Worm (Caenorhabditis elegans) whole organism, early embryonic: ENCODE results near the gene ZC449.8.

Experiments
- B0310.2 ChIP-seq: sonication (generic microtip); optimal IDR thresholded peaks from 2 replicates; lab custom pipeline; 2016; ENCODE audit warnings: mild to moderate bottlenecking, missing genetic modification characterization, missing compliant biosample characterization
- F13C5.2 ChIP-seq: sonication (generic microtip); optimal IDR thresholded peaks from 2 replicates; lab custom pipeline; 2017; ENCODE audit warnings: mild to moderate bottlenecking, missing genetic modification characterization, inconsistent platforms, missing compliant biosample characterization
- aly-1 ChIP-seq: sonication (generic microtip); optimal IDR thresholded peaks from 2 replicates; lab custom pipeline; 2016; ENCODE audit warnings: missing genetic modification characterization, missing compliant biosample characterization
- ama-1 ChIP-seq: fragments of 150-350 bp; optimal IDR thresholded peaks from 2 replicates; lab custom pipeline; 2014
- ceh-13 ChIP-seq: fragments of 200-800 bp; sonication (Bioruptor generic); optimal IDR thresholded peaks from 2 replicates; lab custom pipeline; 2018; ENCODE audit warnings: mild to moderate bottlenecking, missing genetic modification characterization, missing compliant biosample characterization
- ceh-36 ChIP-seq: sonication (generic microtip); optimal IDR thresholded peaks from 2 replicates; lab custom pipeline; 2016; ENCODE audit warnings: missing genetic modification characterization, inconsistent platforms, missing compliant biosample characterization
- ets-7 ChIP-seq: sonication (generic microtip); optimal IDR thresholded peaks from 2 replicates; lab custom pipeline; 2016; ENCODE audit warnings: missing genotype, missing genetic modification characterization, missing compliant biosample characterization
- flt-1 ChIP-seq: fragments of 200-800 bp; sonication (Bioruptor generic); IDR thresholded peaks from 2 replicates; pipeline ENCODE4 v1.3.6; 2022; ENCODE audit warnings: missing genetic modification characterization, missing compliant biosample characterization
- hmbx-1 ChIP-seq: sonication (generic microtip); optimal IDR thresholded peaks from 2 replicates; lab custom pipeline; 2016; ENCODE audit warnings: mild to moderate bottlenecking, missing genetic modification characterization, missing compliant biosample characterization
- hmg-4 ChIP-seq: fragments of 200-800 bp; sonication (Bioruptor generic); optimal IDR thresholded peaks from 2 replicates; lab custom pipeline; 2018; ENCODE audit warnings: mild to moderate bottlenecking, missing genetic modification characterization, missing compliant biosample characterization
- hnd-1 ChIP-seq: sonication (generic microtip); optimal IDR thresholded peaks from 2 replicates; lab custom pipeline; 2016; ENCODE audit warnings: missing genetic modification characterization, missing compliant biosample characterization
- pes-1 ChIP-seq: fragments of 200-800 bp; sonication (Bioruptor generic); IDR thresholded peaks from 2 replicates; pipeline ENCODE4 v1.3.6; 2022; ENCODE audit warnings: missing genetic modification reagents, missing genetic modification characterization, missing compliant biosample characterization
- scrt-1 ChIP-seq: fragments of 200-800 bp; sonication (Bioruptor generic); IDR thresholded peaks from 2 replicates; pipeline ENCODE4 v1.3.6; 2022; ENCODE audit warnings: missing genetic modification characterization, missing compliant biosample characterization
- sea-1 ChIP-seq: fragments of 200-800 bp; sonication (Bioruptor generic); conservative IDR thresholded peaks from 2 replicates; pipeline ENCODE4 v1.3.6; 2022; ENCODE audit warnings: missing genetic modification characterization, missing compliant biosample characterization
- tbx-11 ChIP-seq: fragments of 200-800 bp; sonication (Bioruptor generic); IDR thresholded peaks from 2 replicates; pipeline ENCODE4 v1.3.6; 2022; ENCODE audit warnings: missing genetic modification characterization, missing compliant biosample characterization
- tbx-37 ChIP-seq: fragments of 200-800 bp; sonication (Bioruptor generic); conservative IDR thresholded peaks from 2 replicates; pipeline ENCODE4 v1.3.6; 2022; ENCODE audit warnings: missing genetic modification reagents, missing genetic modification characterization, missing compliant biosample characterization
- tra-4 ChIP-seq: sonication (generic microtip); optimal IDR thresholded peaks from 2 replicates; lab custom pipeline; 2017; ENCODE audit warnings: missing genetic modification characterization, missing compliant biosample characterization

ZC449.8 gene

DNA sequence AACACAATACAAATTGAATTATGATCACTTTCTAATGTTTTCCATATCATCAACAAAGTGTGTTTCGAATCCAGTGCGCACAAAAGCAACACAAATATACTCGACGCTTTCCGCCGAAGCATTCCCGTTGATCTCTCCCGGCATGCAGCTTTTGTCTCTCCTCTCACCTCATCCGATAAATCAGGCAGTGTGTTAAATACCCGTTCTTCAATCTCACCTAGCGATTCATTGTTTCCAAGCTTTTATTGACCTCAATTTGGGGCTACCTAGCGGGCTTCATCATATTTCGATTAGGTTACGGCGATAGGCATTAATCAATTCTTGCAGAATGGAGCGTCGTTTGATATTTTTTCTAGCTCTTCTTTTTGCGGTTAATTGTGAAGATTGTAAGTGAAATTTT is 8.4 kb downstream of the ZC449.8 start, which contains the start of gene ZC449.1:
ZC449.1 (plus strand) TSS at position 121 of the 400 bp plus-strand sequence.
- TF ChIP-seq F13C5.2 (tag; lab: Kevin White, UChicago) (no peak), ama-1 (no peak), hnd-1 (tag; lab: Kevin White, UChicago) (no peak), flt-1 (GFP tag; lab: Robert Waterston, UW) (no peak), tra-4 (tag; lab: Kevin White, UChicago) (no peak), aly-1 (tag; lab: Kevin White, UChicago) (no peak), ceh-13 (no peak), ceh-36 (tag; lab: Kevin White, UChicago) (no peak), scrt-1 (GFP tag; lab: Robert Waterston, UW) (no peak), sea-1 (GFP tag; lab: Robert Waterston, UW) (no peak), hmbx-1 (tag; lab: Kevin White, UChicago) (no peak), hmg-4 (GFP tag; lab: Kevin White, UChicago) (no peak), B0310.2 (tag; lab: Kevin White, UChicago) (no peak), ets-7 (tag; lab: Kevin White, UChicago) (no peak), tbx-37 (GFP tag; lab: Robert Waterston, UW) (no peak), pes-1 (no peak)

- no peak for TF ChIP-seq hmg-4 (GFP tag; lab: Kevin White, UChicago)
- TF ChIP-seq hnd-1 (tag; lab: Kevin White, UChicago): no peak
- no peak for TF ChIP-seq scrt-1 (GFP tag; lab: Robert Waterston, UW)
- TF ChIP-seq ceh-36 (tag; lab: Kevin White, UChicago): no peak
- no peak for TF ChIP-seq ets-7 (tag; lab: Kevin White, UChicago)
- no peak for TF ChIP-seq F13C5.2 (tag; lab: Kevin White, UChicago)
- no peak for TF ChIP-seq tbx-37 (GFP tag; lab: Robert Waterston, UW)
- no peak for TF ChIP-seq ceh-13
- TF ChIP-seq aly-1 (tag; lab: Kevin White, UChicago): no peak
- TF ChIP-seq B0310.2 (tag; lab: Kevin White, UChicago): no peak
- no peak for TF ChIP-seq hmbx-1 (tag; lab: Kevin White, UChicago)
- no peak for TF ChIP-seq sea-1 (GFP tag; lab: Robert Waterston, UW)
- TF ChIP-seq pes-1: no peak
- no peak for TF ChIP-seq ama-1
- TF ChIP-seq tbx-11 (GFP tag; lab: Robert Waterston, UW): no peak
- TF ChIP-seq flt-1 (GFP tag; lab: Robert Waterston, UW): no peak
- no peak for TF ChIP-seq tra-4 (tag; lab: Kevin White, UChicago)
These were observed 10.6 kb downstream of the ZC449.8 start for ce11 chrX:5026461-5026860.

DNA sequence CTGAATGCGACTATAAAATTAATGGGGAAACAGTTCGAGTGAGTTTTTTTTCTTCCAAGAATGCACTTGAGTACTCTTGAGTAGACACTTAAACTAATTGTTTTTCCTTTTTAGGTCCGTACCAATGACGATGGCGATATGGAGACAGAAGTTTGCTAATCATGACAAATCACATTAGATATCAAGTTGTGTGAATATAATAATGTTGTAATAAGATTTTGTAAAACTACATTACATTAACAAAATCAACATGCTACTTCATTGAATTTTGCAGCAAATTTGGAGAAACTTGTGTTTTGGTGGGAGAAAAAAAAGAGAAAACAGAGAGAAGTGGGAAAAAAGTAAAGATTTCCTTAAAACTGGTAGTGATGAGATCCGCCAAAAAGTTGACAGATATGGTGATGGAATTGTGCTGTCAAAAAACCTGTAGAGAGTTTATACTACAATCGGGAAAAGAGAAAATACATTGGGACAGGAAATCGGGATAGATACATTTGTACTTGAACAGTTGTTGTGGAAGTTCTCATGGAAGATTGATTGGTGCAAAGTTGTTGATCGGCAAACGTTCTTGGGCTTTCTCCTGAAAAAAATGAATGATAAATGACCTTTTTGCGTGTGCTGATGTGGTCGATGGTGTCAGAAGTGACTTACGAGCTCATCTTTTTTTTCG is 12.2 kb downstream of the ZC449.8 start:
- TF ChIP-seq B0310.2 (tag; lab: Kevin White, UChicago) (no peak), sea-1 (GFP tag; lab: Robert Waterston, UW) (no peak), aly-1 (tag; lab: Kevin White, UChicago) (no peak), tbx-37 (GFP tag; lab: Robert Waterston, UW) (no peak), hmg-4 (GFP tag; lab: Kevin White, UChicago) (no peak), ceh-13 (no peak), ceh-36 (tag; lab: Kevin White, UChicago) (no peak), hmbx-1 (tag; lab: Kevin White, UChicago) (no peak), F13C5.2 (tag; lab: Kevin White, UChicago) (no peak), tbx-11 (GFP tag; lab: Robert Waterston, UW) (no peak), flt-1 (GFP tag; lab: Robert Waterston, UW) (no peak), hnd-1 (tag; lab: Kevin White, UChicago) (no peak), ets-7 (tag; lab: Kevin White, UChicago) (no peak), ama-1 (no peak), tra-4 (tag; lab: Kevin White, UChicago) (no peak), scrt-1 (GFP tag; lab: Robert Waterston, UW) (no peak), pes-1 (no peak)

DNA sequence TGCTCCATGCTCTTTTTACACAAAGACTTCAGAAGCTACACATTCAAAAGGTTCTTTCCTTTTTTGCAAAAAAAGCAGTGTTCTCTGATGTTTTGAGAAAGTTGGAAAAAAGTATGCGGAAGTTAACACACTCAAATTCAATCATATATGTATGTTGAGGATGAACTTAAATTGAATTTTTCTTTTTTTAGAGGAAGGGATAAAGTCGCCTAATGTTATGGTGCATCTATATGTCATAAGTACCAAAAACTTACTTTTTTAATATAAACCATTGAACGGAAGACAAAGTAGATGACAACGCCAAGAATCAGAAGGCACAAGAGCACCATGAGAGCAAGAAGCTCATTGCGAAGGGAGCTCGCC is 12.7 kb downstream of the ZC449.8 start:
- no peak for TF ChIP-seq hmg-4 (GFP tag; lab: Kevin White, UChicago)

ce11 chrX:5031742-5032141 is 15.9 kb downstream of the ZC449.8 start:
- TF ChIP-seq hnd-1 (tag; lab: Kevin White, UChicago): no peak
- no peak for TF ChIP-seq hmbx-1 (tag; lab: Kevin White, UChicago)
- TF ChIP-seq tbx-37 (GFP tag; lab: Robert Waterston, UW): no peak
- no peak for TF ChIP-seq ceh-13
- TF ChIP-seq ets-7 (tag; lab: Kevin White, UChicago): no peak
- TF ChIP-seq F13C5.2 (tag; lab: Kevin White, UChicago): no peak
- no peak for TF ChIP-seq pes-1
- no peak for TF ChIP-seq ama-1
- TF ChIP-seq flt-1 (GFP tag; lab: Robert Waterston, UW): no peak

DNA sequence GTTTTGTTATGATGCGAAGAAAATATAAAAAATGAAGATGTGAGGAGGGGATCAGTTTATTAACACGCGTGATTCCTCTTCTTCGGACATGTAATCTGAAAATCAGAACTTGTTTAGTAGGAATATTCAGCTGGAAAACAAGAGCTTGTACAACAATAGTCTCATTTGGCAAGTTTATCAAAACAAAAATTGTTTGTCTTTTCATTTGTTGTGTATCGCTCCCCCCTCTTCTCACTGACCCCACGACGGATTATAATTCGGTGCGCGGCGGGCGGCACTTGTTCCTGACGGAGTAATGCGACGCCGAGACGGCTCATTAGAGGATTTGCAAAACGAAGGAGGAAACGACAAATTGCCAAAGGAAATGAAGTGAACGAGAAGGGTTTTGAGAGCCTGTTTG is 18.0 kb downstream of the ZC449.8 start, which contains the start of gene ZC449.4:
ZC449.4 (minus strand) TSS at position 101 of the 400 bp plus-strand sequence.
- TF ChIP-seq ets-7 (tag; lab: Kevin White, UChicago): no peak
- no peak for TF ChIP-seq aly-1 (tag; lab: Kevin White, UChicago)
- no peak for TF ChIP-seq hmbx-1 (tag; lab: Kevin White, UChicago)
- no peak for TF ChIP-seq tra-4 (tag; lab: Kevin White, UChicago)
- no peak for TF ChIP-seq ama-1
- TF ChIP-seq tbx-11 (GFP tag; lab: Robert Waterston, UW): no peak
- no peak for TF ChIP-seq tbx-37 (GFP tag; lab: Robert Waterston, UW)
- TF ChIP-seq hmg-4 (GFP tag; lab: Kevin White, UChicago): no peak
- no peak for TF ChIP-seq flt-1 (GFP tag; lab: Robert Waterston, UW)
- TF ChIP-seq hnd-1 (tag; lab: Kevin White, UChicago): no peak
- no peak for TF ChIP-seq B0310.2 (tag; lab: Kevin White, UChicago)
- no peak for TF ChIP-seq scrt-1 (GFP tag; lab: Robert Waterston, UW)
- no peak for TF ChIP-seq ceh-13
- TF ChIP-seq sea-1 (GFP tag; lab: Robert Waterston, UW): no peak
- no peak for TF ChIP-seq pes-1
